Worm (Caenorhabditis elegans) whole organism, L3 larva: Measurements from ENCODE around the gene F52C6.4.

ENCODE experiments used
- R02D3.7 ChIP-seq: fragments of 150-350 bp; optimal IDR thresholded peaks from 2 replicates; lab custom pipeline; 2014; ENCODE audit warnings: missing biosample characterization, missing genetic modification characterization
- ama-1 ChIP-seq: fragments of 150-350 bp; optimal IDR thresholded peaks from 2 replicates; lab custom pipeline; 2018
- ceh-16 ChIP-seq: sonication (generic microtip); optimal IDR thresholded peaks from 2 replicates; lab custom pipeline; 2017; ENCODE audit warnings: missing biosample characterization, missing genetic modification characterization
- ceh-28 ChIP-seq: fragments of 150-350 bp; optimal IDR thresholded peaks from 2 replicates; lab custom pipeline; 2014; ENCODE audit warnings: missing biosample characterization, missing genetic modification reagents, missing genetic modification characterization
- ceh-82 ChIP-seq: fragments of 150-350 bp; optimal IDR thresholded peaks from 2 replicates; lab custom pipeline; 2014; ENCODE audit warnings: missing biosample characterization, missing genetic modification characterization
- daf-12 ChIP-seq: fragments of 150-350 bp; optimal IDR thresholded peaks from 2 replicates; lab custom pipeline; 2014; ENCODE audit warnings: missing biosample characterization, missing genetic modification reagents, missing genetic modification characterization
- egl-27 ChIP-seq: sonication (generic microtip); optimal IDR thresholded peaks from 4 replicates; lab custom pipeline; 2017; ENCODE audit warnings: missing biosample characterization, missing genetic modification reagents, missing genetic modification characterization
- elt-2 ChIP-seq: sonication (generic microtip); optimal IDR thresholded peaks from 2 replicates; lab custom pipeline; 2016; ENCODE audit warnings: missing genetic modification reagents, mild to moderate bottlenecking, missing genetic modification characterization, missing compliant biosample characterization
- elt-3 ChIP-seq, 3 experiments: fragments of 150-350 bp in 1 of 3; sonication (generic microtip) in 2 of 3; optimal IDR thresholded peaks; 2 replicates in 2 of 3; 4 replicates in 1 of 3; lab custom pipeline; 2014 to 2017; ENCODE audit warnings: missing biosample characterization in 3 of 3, missing genetic modification characterization in 3 of 3
- eor-1 ChIP-seq, 2 experiments: fragments of 150-350 bp; optimal IDR thresholded peaks; 2 replicates each; lab custom pipeline; 2014 to 2018; ENCODE audit warnings: missing biosample characterization in 2 of 2, missing genetic modification characterization in 2 of 2
- fkh-10 ChIP-seq: sonication (generic microtip); optimal IDR thresholded peaks from 2 replicates; lab custom pipeline; 2017; ENCODE audit warnings: missing biosample characterization, missing genetic modification reagents, missing genetic modification characterization
- fkh-2 ChIP-seq: fragments of 150-350 bp; optimal IDR thresholded peaks from 2 replicates; lab custom pipeline; 2014; ENCODE audit warnings: missing biosample characterization, missing genetic modification reagents, missing genetic modification characterization
- fos-1 ChIP-seq: fragments of 150-350 bp; optimal IDR thresholded peaks from 2 replicates; lab custom pipeline; 2014; ENCODE audit warnings: missing biosample characterization, missing genetic modification characterization
- hmg-11 ChIP-seq: sonication (generic microtip); optimal IDR thresholded peaks from 2 replicates; lab custom pipeline; 2016; ENCODE audit warnings: missing genetic modification characterization, missing compliant biosample characterization
- jun-1 ChIP-seq: fragments of 150-350 bp; optimal IDR thresholded peaks from 2 replicates; lab custom pipeline; 2014; ENCODE audit warnings: missing biosample characterization, missing genetic modification reagents, missing genetic modification characterization
- lin-15B ChIP-seq: fragments of 150-350 bp; optimal IDR thresholded peaks from 2 replicates; lab custom pipeline; 2014; ENCODE audit warnings: missing biosample characterization, missing genetic modification characterization
- lsy-12 ChIP-seq: sonication (generic microtip); optimal IDR thresholded peaks from 2 replicates; lab custom pipeline; 2016; ENCODE audit warnings: mild to moderate bottlenecking, missing genetic modification characterization, missing compliant biosample characterization
- mdl-1 ChIP-seq: fragments of 150-350 bp; optimal IDR thresholded peaks from 2 replicates; lab custom pipeline; 2014; ENCODE audit warnings: missing biosample characterization, missing genetic modification characterization
- mml-1 ChIP-seq: fragments of 150-350 bp; sonication (generic microtip); optimal IDR thresholded peaks from 3 replicates; lab custom pipeline; 2014; ENCODE audit warnings: missing biosample characterization, missing genetic modification characterization
- nfya-1 ChIP-seq: sonication (generic microtip); optimal IDR thresholded peaks from 2 replicates; lab custom pipeline; 2017; ENCODE audit warnings: missing genetic modification characterization, mild to moderate bottlenecking, missing compliant biosample characterization, antibody characterized with exemption, moderate library complexity; ENCODE audit not compliant: insufficient read depth
- nhr-11 ChIP-seq: fragments of 150-350 bp; optimal IDR thresholded peaks from 2 replicates; lab custom pipeline; 2014; ENCODE audit warnings: missing biosample characterization, missing genetic modification characterization
- nhr-12 ChIP-seq: fragments of 150-350 bp; optimal IDR thresholded peaks from 2 replicates; lab custom pipeline; 2014; ENCODE audit warnings: missing biosample characterization, missing genetic modification characterization
- nhr-23 ChIP-seq: fragments of 150-350 bp; optimal IDR thresholded peaks from 2 replicates; lab custom pipeline; 2014; ENCODE audit warnings: missing biosample characterization, missing genetic modification reagents, missing genetic modification characterization
- nhr-67 ChIP-seq: fragments of 150-350 bp; optimal IDR thresholded peaks from 2 replicates; lab custom pipeline; 2014; ENCODE audit warnings: missing biosample characterization, missing genetic modification characterization
- nhr-77 ChIP-seq: fragments of 150-350 bp; optimal IDR thresholded peaks from 2 replicates; lab custom pipeline; 2014; ENCODE audit warnings: missing biosample characterization, missing genetic modification characterization
- pqm-1 ChIP-seq: fragments of 150-350 bp; optimal IDR thresholded peaks from 2 replicates; lab custom pipeline; 2017; ENCODE audit warnings: missing biosample characterization, missing genetic modification characterization, inconsistent platforms
- skn-1 ChIP-seq: fragments of 150-350 bp; optimal IDR thresholded peaks from 2 replicates; lab custom pipeline; 2014; ENCODE audit warnings: missing biosample characterization, missing genetic modification characterization
- snpc-4 ChIP-seq: fragments of 150-350 bp; optimal IDR thresholded peaks from 2 replicates; lab custom pipeline; 2014; ENCODE audit warnings: missing biosample characterization, missing genetic modification characterization
- tbx-2 ChIP-seq: sonication (generic microtip); optimal IDR thresholded peaks from 2 replicates; lab custom pipeline; 2016; ENCODE audit warnings: mild to moderate bottlenecking, missing genetic modification characterization, missing compliant biosample characterization
- unc-39 ChIP-seq: sonication (generic microtip); optimal IDR thresholded peaks from 4 replicates; lab custom pipeline; 2017; ENCODE audit warnings: missing biosample characterization, missing genetic modification characterization
- unc-62 ChIP-seq: fragments of 150-350 bp; sonication (generic microtip); optimal IDR thresholded peaks from 4 replicates; lab custom pipeline; 2014; ENCODE audit warnings: missing biosample characterization, missing genetic modification reagents, missing genetic modification characterization
- ztf-4 ChIP-seq: fragments of 150-350 bp; optimal IDR thresholded peaks from 2 replicates; lab custom pipeline; 2014; ENCODE audit warnings: missing biosample characterization, missing genetic modification characterization

F52C6.4 gene

ce11 chrII:1897936-1898335 is 25.0 kb upstream of the F52C6.4 start, which contains the start of gene C46F9.6:
TSS of gene C46F9.6 (plus strand) at chrII:1898236.
- TF ChIP-seq ceh-16 (tag; lab: Kevin White, UChicago) (no peak), fkh-2 (tag; lab: Kevin White, UChicago) (no peak), lin-15B (tag; lab: Kevin White, UChicago) (no peak), tbx-2 (no peak), ceh-82 (no peak), nhr-12 (no peak), elt-2 (tag; lab: Kevin White, UChicago) (peak; percentile 19)

- TF ChIP-seq mdl-1 (tag; lab: Kevin White, UChicago): no peak
- no peak for TF ChIP-seq elt-3 (tag; optimal IDR thresholded peaks at IDR 0.05; lab: Kevin White, UChicago)
- no peak for TF ChIP-seq R02D3.7 (tag; lab: Kevin White, UChicago)
- TF ChIP-seq ceh-28: no peak
- TF ChIP-seq daf-12 (tag; lab: Kevin White, UChicago): no peak
- TF ChIP-seq nhr-67 (tag; lab: Kevin White, UChicago): no peak
- TF ChIP-seq jun-1 (tag; lab: Kevin White, UChicago): no peak
- TF ChIP-seq hmg-11 (tag; lab: Kevin White, UChicago): no peak
- no peak for TF ChIP-seq egl-27 (tag; lab: Kevin White, UChicago)
- no peak for TF ChIP-seq unc-62 (GFP tag; lab: Kevin White, UChicago)
- no peak for TF ChIP-seq mml-1 (tag; lab: Kevin White, UChicago)
- no peak for TF ChIP-seq nhr-12
- TF ChIP-seq unc-39 (tag; lab: Kevin White, UChicago): no peak
- TF ChIP-seq, all 47 proteins: peak for 0
These were observed 23.0 kb upstream of the F52C6.4 start, which contains the start of gene math-24 for ce11 chrII:1899934-1900333. TSS of gene math-24 (plus strand) at chrII:1900234.

ce11 chrII:1901981-1902380 is 21.0 kb upstream of the F52C6.4 start, which contains the start of gene math-23:
TSS of gene math-23 (plus strand) at chrII:1902281.
- no peak for TF ChIP-seq nhr-23 (tag; lab: Kevin White, UChicago)
- no peak for TF ChIP-seq fos-1
- no peak for TF ChIP-seq jun-1 (tag; lab: Kevin White, UChicago)
- TF ChIP-seq ztf-4 (tag; lab: Kevin White, UChicago): no peak
- TF ChIP-seq skn-1 (tag; lab: Kevin White, UChicago): no peak
- TF ChIP-seq tbx-2: no peak
- TF ChIP-seq elt-3 (tag; optimal IDR thresholded peaks at IDR 0.05; lab: Kevin White, UChicago): no peak
- TF ChIP-seq lsy-12 (tag; lab: Kevin White, UChicago): no peak
- TF ChIP-seq fkh-2 (tag; lab: Kevin White, UChicago): no peak

DNA sequence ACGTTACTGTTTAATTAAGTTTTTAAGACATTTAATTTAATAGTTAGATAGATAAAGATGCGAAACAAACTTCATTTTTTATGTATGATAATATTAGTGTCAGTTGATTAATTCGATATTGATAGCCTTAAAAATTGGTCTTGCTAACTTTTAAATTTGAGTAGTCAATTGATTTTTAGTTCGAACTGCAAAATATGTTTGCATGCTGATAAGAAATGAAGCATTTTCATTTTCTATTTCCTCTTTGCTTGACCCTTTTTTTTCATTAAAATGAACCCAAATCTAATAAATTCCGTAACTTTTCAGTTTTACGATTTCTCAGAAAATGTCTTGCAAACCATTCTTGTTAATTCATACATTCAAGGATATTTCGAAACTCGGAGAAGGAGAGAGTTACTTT is 17.8 kb upstream of the F52C6.4 start, which contains the start of gene math-22:
Gene math-22 (plus strand): TSS at position 301 of the 400 bp plus-strand sequence.
- TF ChIP-seq pqm-1: peak; percentile 16
- TF ChIP-seq nfya-1 (tag; lab: Kevin White, UChicago): no peak
- TF ChIP-seq, all 47 proteins: peak for 1

DNA sequence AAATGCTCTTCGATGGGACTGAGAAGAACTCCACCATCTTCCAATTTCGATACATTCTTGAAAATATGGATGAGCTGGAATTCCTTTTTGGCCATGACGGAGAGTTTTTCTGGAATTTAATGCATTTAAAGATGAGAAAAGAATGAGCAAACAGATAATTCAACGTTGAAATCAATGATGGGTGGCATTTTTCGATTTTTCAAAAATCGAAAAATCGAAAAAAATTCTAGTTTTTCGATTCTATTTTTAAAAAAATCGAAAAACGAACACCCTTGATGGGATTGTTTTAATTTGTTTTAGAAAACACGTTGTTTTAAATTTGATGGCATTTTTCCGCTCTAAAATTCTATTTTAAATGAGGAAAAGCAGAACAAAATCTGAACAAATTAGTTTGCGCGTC is 10.2 kb upstream of the F52C6.4 start, which contains the start of gene math-31:
Gene math-31 (minus strand): TSS at position 101 of the 400 bp plus-strand sequence.
- TF ChIP-seq tbx-2 (no peak), ama-1 (lab: Kevin White, UChicago) (no peak), fkh-2 (tag; lab: Kevin White, UChicago) (no peak), snpc-4 (tag; lab: Kevin White, UChicago) (no peak), lin-15B (tag; lab: Kevin White, UChicago) (no peak), R02D3.7 (tag; lab: Kevin White, UChicago) (no peak), nhr-23 (tag; lab: Kevin White, UChicago) (no peak), nhr-77 (tag; lab: Kevin White, UChicago) (no peak), ceh-82 (no peak), nhr-11 (tag; lab: Kevin White, UChicago) (no peak), skn-1 (tag; lab: Kevin White, UChicago) (no peak), fkh-10 (GFP tag; lab: Kevin White, UChicago) (no peak), elt-3 (tag; optimal IDR thresholded peaks at IDR 0.05; lab: Kevin White, UChicago) (no peak), nhr-12 (no peak), ztf-4 (tag; lab: Kevin White, UChicago) (no peak), eor-1 (tag; optimal IDR thresholded peaks at IDR 0.05; lab: Kevin White, UChicago) (no peak), unc-62 (GFP tag; lab: Kevin White, UChicago) (no peak), nfya-1 (tag; lab: Kevin White, UChicago) (no peak), mdl-1 (tag; lab: Kevin White, UChicago) (no peak)
- TF ChIP-seq, all 47 proteins: peak for 0
